Worm (Caenorhabditis elegans) whole organism, L3 larva: ENCODE data around the gene gst-36.

Source experiments
- ZK546.5 ChIP-seq: sonication (generic microtip); optimal IDR thresholded peaks from 2 replicates; lab custom pipeline; 2017; ENCODE audit warnings: missing biosample characterization, missing genetic modification characterization
- aly-2 ChIP-seq: fragments of 150-350 bp; optimal IDR thresholded peaks from 2 replicates; lab custom pipeline; 2014; ENCODE audit warnings: missing biosample characterization, missing genetic modification characterization
- ama-1 ChIP-seq: fragments of 150-350 bp; optimal IDR thresholded peaks from 2 replicates; lab custom pipeline; 2018
- ceh-16 ChIP-seq: sonication (generic microtip); optimal IDR thresholded peaks from 2 replicates; lab custom pipeline; 2017; ENCODE audit warnings: missing biosample characterization, missing genetic modification characterization
- ceh-28 ChIP-seq: fragments of 150-350 bp; optimal IDR thresholded peaks from 2 replicates; lab custom pipeline; 2014; ENCODE audit warnings: missing biosample characterization, missing genetic modification reagents, missing genetic modification characterization
- ceh-82 ChIP-seq: fragments of 150-350 bp; optimal IDR thresholded peaks from 2 replicates; lab custom pipeline; 2014; ENCODE audit warnings: missing biosample characterization, missing genetic modification characterization
- daf-12 ChIP-seq: fragments of 150-350 bp; optimal IDR thresholded peaks from 2 replicates; lab custom pipeline; 2014; ENCODE audit warnings: missing biosample characterization, missing genetic modification reagents, missing genetic modification characterization
- egl-27 ChIP-seq: sonication (generic microtip); optimal IDR thresholded peaks from 4 replicates; lab custom pipeline; 2017; ENCODE audit warnings: missing biosample characterization, missing genetic modification reagents, missing genetic modification characterization
- egl-5 ChIP-seq: fragments of 150-350 bp; optimal IDR thresholded peaks from 2 replicates; lab custom pipeline; 2017; ENCODE audit warnings: missing biosample characterization, missing genetic modification reagents, missing genetic modification characterization, inconsistent platforms
- elt-2 ChIP-seq: sonication (generic microtip); optimal IDR thresholded peaks from 2 replicates; lab custom pipeline; 2016; ENCODE audit warnings: missing genetic modification reagents, mild to moderate bottlenecking, missing genetic modification characterization, missing compliant biosample characterization
- elt-3 ChIP-seq, 3 experiments: fragments of 150-350 bp in 1 of 3; sonication (generic microtip) in 2 of 3; optimal IDR thresholded peaks; 2 replicates in 2 of 3; 4 replicates in 1 of 3; lab custom pipeline; 2014 to 2017; ENCODE audit warnings: missing biosample characterization in 3 of 3, missing genetic modification characterization in 3 of 3
- fkh-10 ChIP-seq: sonication (generic microtip); optimal IDR thresholded peaks from 2 replicates; lab custom pipeline; 2017; ENCODE audit warnings: missing biosample characterization, missing genetic modification reagents, missing genetic modification characterization
- fos-1 ChIP-seq: fragments of 150-350 bp; optimal IDR thresholded peaks from 2 replicates; lab custom pipeline; 2014; ENCODE audit warnings: missing biosample characterization, missing genetic modification characterization
- hmg-11 ChIP-seq: sonication (generic microtip); optimal IDR thresholded peaks from 2 replicates; lab custom pipeline; 2016; ENCODE audit warnings: missing genetic modification characterization, missing compliant biosample characterization
- jun-1 ChIP-seq: fragments of 150-350 bp; optimal IDR thresholded peaks from 2 replicates; lab custom pipeline; 2014; ENCODE audit warnings: missing biosample characterization, missing genetic modification reagents, missing genetic modification characterization
- lin-15B ChIP-seq: fragments of 150-350 bp; optimal IDR thresholded peaks from 2 replicates; lab custom pipeline; 2014; ENCODE audit warnings: missing biosample characterization, missing genetic modification characterization
- lin-39 ChIP-seq: fragments of 150-350 bp; optimal IDR thresholded peaks from 2 replicates; lab custom pipeline; 2018; ENCODE audit warnings: missing biosample characterization, missing genetic modification reagents, missing genetic modification characterization
- mdl-1 ChIP-seq: fragments of 150-350 bp; optimal IDR thresholded peaks from 2 replicates; lab custom pipeline; 2014; ENCODE audit warnings: missing biosample characterization, missing genetic modification characterization
- mml-1 ChIP-seq: fragments of 150-350 bp; sonication (generic microtip); optimal IDR thresholded peaks from 3 replicates; lab custom pipeline; 2014; ENCODE audit warnings: missing biosample characterization, missing genetic modification characterization
- nfya-1 ChIP-seq: sonication (generic microtip); optimal IDR thresholded peaks from 2 replicates; lab custom pipeline; 2017; ENCODE audit warnings: missing genetic modification characterization, mild to moderate bottlenecking, missing compliant biosample characterization, antibody characterized with exemption, moderate library complexity; ENCODE audit not compliant: insufficient read depth
- nhr-11 ChIP-seq: fragments of 150-350 bp; optimal IDR thresholded peaks from 2 replicates; lab custom pipeline; 2014; ENCODE audit warnings: missing biosample characterization, missing genetic modification characterization
- nhr-23 ChIP-seq: fragments of 150-350 bp; optimal IDR thresholded peaks from 2 replicates; lab custom pipeline; 2014; ENCODE audit warnings: missing biosample characterization, missing genetic modification reagents, missing genetic modification characterization
- nhr-25 ChIP-seq: sonication (generic microtip); optimal IDR thresholded peaks from 2 replicates; lab custom pipeline; 2017; ENCODE audit warnings: missing biosample characterization, missing genetic modification characterization
- nhr-43 ChIP-seq: sonication (generic microtip); optimal IDR thresholded peaks from 2 replicates; lab custom pipeline; 2016; ENCODE audit warnings: mild to moderate bottlenecking, missing genetic modification characterization, missing compliant biosample characterization; ENCODE audit not compliant: poor library complexity, severe bottlenecking
- nhr-77 ChIP-seq: fragments of 150-350 bp; optimal IDR thresholded peaks from 2 replicates; lab custom pipeline; 2014; ENCODE audit warnings: missing biosample characterization, missing genetic modification characterization
- pha-4 ChIP-seq: fragments of 150-350 bp; optimal IDR thresholded peaks from 2 replicates; lab custom pipeline; 2014; ENCODE audit warnings: missing biosample characterization, missing genetic modification reagents, missing genetic modification characterization
- pqm-1 ChIP-seq: fragments of 150-350 bp; optimal IDR thresholded peaks from 2 replicates; lab custom pipeline; 2017; ENCODE audit warnings: missing biosample characterization, missing genetic modification characterization, inconsistent platforms
- sea-2 ChIP-seq: fragments of 150-350 bp; sonication (generic microtip); optimal IDR thresholded peaks from 4 replicates; lab custom pipeline; 2014; ENCODE audit warnings: missing biosample characterization, missing genetic modification reagents, missing genetic modification characterization
- skn-1 ChIP-seq: fragments of 150-350 bp; optimal IDR thresholded peaks from 2 replicates; lab custom pipeline; 2014; ENCODE audit warnings: missing biosample characterization, missing genetic modification characterization
- snpc-4 ChIP-seq: fragments of 150-350 bp; optimal IDR thresholded peaks from 2 replicates; lab custom pipeline; 2014; ENCODE audit warnings: missing biosample characterization, missing genetic modification characterization
- unc-62 ChIP-seq: fragments of 150-350 bp; sonication (generic microtip); optimal IDR thresholded peaks from 4 replicates; lab custom pipeline; 2014; ENCODE audit warnings: missing biosample characterization, missing genetic modification reagents, missing genetic modification characterization
- zag-1 ChIP-seq: fragments of 150-350 bp; optimal IDR thresholded peaks from 2 replicates; lab custom pipeline; 2014; ENCODE audit warnings: missing biosample characterization, missing genetic modification characterization
- ztf-11 ChIP-seq: fragments of 150-350 bp; optimal IDR thresholded peaks from 2 replicates; lab custom pipeline; 2014; ENCODE audit warnings: missing biosample characterization, missing genetic modification characterization
- ztf-4 ChIP-seq: fragments of 150-350 bp; optimal IDR thresholded peaks from 2 replicates; lab custom pipeline; 2014; ENCODE audit warnings: missing biosample characterization, missing genetic modification characterization

Gene gst-36

ce11 chrX:9837989-9838541 is 24.7 kb downstream of the gst-36 start, which contains the start of gene ipla-2:
Gene ipla-2, minus strand, starts transcription at chrX:9838039.
- TF ChIP-seq lin-15B (tag; lab: Kevin White, UChicago): peak; percentile 75
- no peak for TF ChIP-seq egl-27
- peak; percentile 56 for TF ChIP-seq hmg-11 (tag; lab: Kevin White, UChicago)
- peak; percentile 68 for TF ChIP-seq snpc-4 (tag; lab: Kevin White, UChicago)
- TF ChIP-seq nhr-25 (tag; lab: Kevin White, UChicago): peak; percentile 66
- peak; percentile 51 for TF ChIP-seq skn-1 (tag; lab: Kevin White, UChicago)
- peak; percentile 39 for TF ChIP-seq jun-1 (tag; lab: Kevin White, UChicago)
- TF ChIP-seq lin-39: peak; percentile 47
- TF ChIP-seq ceh-82: no peak
- TF ChIP-seq ceh-16 (tag; lab: Kevin White, UChicago): no peak
- TF ChIP-seq mdl-1 (tag; lab: Kevin White, UChicago): peak; percentile 23
- TF ChIP-seq unc-62: no peak
- TF ChIP-seq fkh-10 (GFP tag; lab: Kevin White, UChicago): peak; percentile 74
- peak; percentile 45 for TF ChIP-seq ama-1 (lab: Kevin White, UChicago)
- TF ChIP-seq pha-4: peak; percentile 71
- TF ChIP-seq nfya-1 (tag; lab: Kevin White, UChicago): peak; percentile 75
- TF ChIP-seq elt-2 (tag; lab: Kevin White, UChicago): peak; percentile 41
- TF ChIP-seq pqm-1 (tag; lab: Kevin White, UChicago): peak; percentile 46
- no peak for TF ChIP-seq aly-2 (tag; lab: Kevin White, UChicago)

- TF ChIP-seq ztf-11 (tag; lab: Kevin White, UChicago): no peak
- TF ChIP-seq fos-1: no peak
- peak; percentile 32 for TF ChIP-seq nfya-1 (tag; lab: Kevin White, UChicago)
- TF ChIP-seq ztf-4: no peak
Measured at ce11 chrX:9832370-9832769, 30.4 kb downstream of the gst-36 start.

ce11 chrX:9831215-9831614 is 31.5 kb downstream of the gst-36 start, which contains the start of gene rrc-1:
Gene rrc-1, minus strand, starts transcription at chrX:9831288.
- no peak for TF ChIP-seq ceh-82
- no peak for TF ChIP-seq elt-2 (tag; lab: Kevin White, UChicago)
- no peak for TF ChIP-seq fos-1
- TF ChIP-seq egl-27: no peak
- no peak for TF ChIP-seq ztf-4
- no peak for TF ChIP-seq daf-12
- no peak for TF ChIP-seq aly-2 (tag; lab: Kevin White, UChicago)
- no peak for TF ChIP-seq mml-1 (tag; lab: Kevin White, UChicago)
- TF ChIP-seq hmg-11 (tag; lab: Kevin White, UChicago): no peak
- TF ChIP-seq zag-1: no peak
- TF ChIP-seq nhr-11 (tag; lab: Kevin White, UChicago): no peak

ce11 chrX:9822606-9823264 is 40.0 kb downstream of the gst-36 start:
- no peak for TF ChIP-seq nhr-43 (tag; lab: Kevin White, UChicago)
- TF ChIP-seq nhr-25 (tag; lab: Kevin White, UChicago): peak; percentile 70
- TF ChIP-seq nhr-77: no peak
- peak; percentile 50 for TF ChIP-seq nhr-23 (tag; lab: Kevin White, UChicago)
- no peak for TF ChIP-seq fkh-10 (GFP tag; lab: Kevin White, UChicago)
- peak; percentile 70 for TF ChIP-seq nfya-1 (tag; lab: Kevin White, UChicago)
- TF ChIP-seq ZK546.5 (tag; lab: Kevin White, UChicago): no peak
- peak; percentile 95 for TF ChIP-seq skn-1 (tag; lab: Kevin White, UChicago)
- peak; percentile 69 for TF ChIP-seq elt-2 (tag; lab: Kevin White, UChicago)
- TF ChIP-seq sea-2: no peak
- TF ChIP-seq egl-5 (tag; lab: Kevin White, UChicago): peak; percentile 73
- no peak for TF ChIP-seq elt-3 (tag; optimal IDR thresholded peaks at IDR 0.05; lab: Kevin White, UChicago)
- TF ChIP-seq nhr-11 (tag; lab: Kevin White, UChicago): no peak
- TF ChIP-seq pqm-1 (tag; lab: Kevin White, UChicago): peak; percentile 55
- peak; percentile 52 for TF ChIP-seq lin-39
- peak; percentile 77 for TF ChIP-seq jun-1 (tag; lab: Kevin White, UChicago)
- peak; percentile 90 for TF ChIP-seq hmg-11 (tag; lab: Kevin White, UChicago)
- TF ChIP-seq ceh-28: peak; percentile 60
- no peak for TF ChIP-seq zag-1
